Worm (Caenorhabditis elegans) whole organism, young adult: ENCODE measurements around the gene mtx-2.
A peak's percentile ranks its signal among the peaks of the same experiment; 100 is the strongest.

ENCODE experiments used
- F22D6.2 ChIP-seq: sonication (generic microtip); optimal IDR thresholded peaks from 2 replicates; lab custom pipeline; 2016; ENCODE audit warnings: mild to moderate bottlenecking, missing genetic modification characterization, missing compliant biosample characterization
- F37B4.10 ChIP-seq: fragments of 200-800 bp; sonication (Bioruptor generic); IDR thresholded peaks from 2 replicates; pipeline ENCODE4 v1.3.6; 2022; ENCODE audit warnings: missing genetic modification characterization, missing compliant biosample characterization
- K12H6.12 ChIP-seq: fragments of 200-800 bp; sonication (Bioruptor generic); optimal IDR thresholded peaks from 2 replicates; lab custom pipeline; 2018; ENCODE audit warnings: mild to moderate bottlenecking, missing genetic modification characterization, missing compliant biosample characterization
- Y56A3A.18 ChIP-seq: fragments of 200-800 bp; sonication (Bioruptor generic); IDR thresholded peaks from 2 replicates; pipeline ENCODE4 v1.3.6; 2022; ENCODE audit warnings: missing genetic modification reagents, missing genetic modification characterization, missing compliant biosample characterization
- ama-1 ChIP-seq, 3 experiments: fragments of 150-350 bp in 1 of 3; sonication (generic microtip) in 2 of 3; optimal IDR thresholded peaks; 2 replicates each; lab custom pipeline; 2014 to 2018; ENCODE audit warnings: missing biosample characterization in 2 of 3, missing genetic modification characterization in 2 of 3, missing genetic modification reagents in 2 of 3
- attf-3 ChIP-seq: fragments of 200-800 bp; sonication (Bioruptor generic); conservative IDR thresholded peaks from 2 replicates; pipeline ENCODE4 v1.3.6; 2022; ENCODE audit warnings: missing genetic modification reagents, missing genetic modification characterization, missing compliant biosample characterization
- attf-5 ChIP-seq: fragments of 200-800 bp; sonication (Bioruptor generic); optimal IDR thresholded peaks from 2 replicates; lab custom pipeline; 2018; ENCODE audit warnings: mild to moderate bottlenecking, missing genetic modification characterization, missing compliant biosample characterization
- dox-1 ChIP-seq: fragments of 200-800 bp; sonication (Bioruptor generic); IDR thresholded peaks from 2 replicates; pipeline ENCODE4 v1.3.6; 2022; ENCODE audit warnings: missing genetic modification reagents, missing genetic modification characterization, missing compliant biosample characterization
- ekl-4 ChIP-seq: fragments of 200-800 bp; sonication (Bioruptor generic); IDR thresholded peaks from 2 replicates; pipeline ENCODE4 v1.3.6; 2022; ENCODE audit warnings: missing genetic modification reagents, missing genetic modification characterization, missing compliant biosample characterization
- ets-4 ChIP-seq: fragments of 200-800 bp; sonication (Bioruptor generic); optimal IDR thresholded peaks from 2 replicates; lab custom pipeline; 2018; ENCODE audit warnings: mild to moderate bottlenecking, missing genetic modification characterization, missing compliant biosample characterization
- hmg-1.2 ChIP-seq: fragments of 200-800 bp; sonication (Bioruptor generic); IDR thresholded peaks from 2 replicates; pipeline ENCODE4 v1.3.6; 2022; ENCODE audit warnings: missing genetic modification reagents, missing genetic modification characterization, missing compliant biosample characterization
- lin-26 ChIP-seq: fragments of 200-800 bp; sonication (Bioruptor generic); IDR thresholded peaks from 2 replicates; pipeline ENCODE4 v1.3.6; 2022; ENCODE audit warnings: missing genetic modification reagents, missing genetic modification characterization, missing compliant biosample characterization
- lin-40 ChIP-seq: sonication (generic microtip); optimal IDR thresholded peaks from 2 replicates; lab custom pipeline; 2016; ENCODE audit warnings: missing genetic modification characterization, mild to moderate bottlenecking, missing compliant biosample characterization, missing genotype, missing genetic modification reagents
- lsy-27 ChIP-seq: sonication (generic microtip); optimal IDR thresholded peaks from 2 replicates; lab custom pipeline; 2017; ENCODE audit warnings: missing genetic modification characterization, mild to moderate bottlenecking, missing compliant biosample characterization, antibody characterized with exemption, missing genotype, borderline replicate concordance; ENCODE audit not compliant: insufficient read depth
- madf-10 ChIP-seq: sonication (generic microtip); optimal IDR thresholded peaks from 2 replicates; lab custom pipeline; 2016; ENCODE audit warnings: mild to moderate bottlenecking, missing genetic modification characterization, missing compliant biosample characterization
- nfyb-1 ChIP-seq: fragments of 200-800 bp; sonication (Bioruptor generic); IDR thresholded peaks from 2 replicates; pipeline ENCODE4 v1.3.6; 2022; ENCODE audit warnings: missing genetic modification reagents, missing genetic modification characterization, missing compliant biosample characterization
- nhr-80 ChIP-seq: sonication (generic microtip); optimal IDR thresholded peaks from 2 replicates; lab custom pipeline; 2016; ENCODE audit warnings: missing genetic modification characterization, missing compliant biosample characterization
- pha-4 ChIP-seq: fragments of 150-350 bp; sonication (generic microtip); optimal IDR thresholded peaks from 2 replicates; lab custom pipeline; 2014; ENCODE audit warnings: missing biosample characterization, missing genetic modification reagents, missing genetic modification characterization
- snpc-1.1 ChIP-seq: sonication (generic microtip); optimal IDR thresholded peaks from 2 replicates; lab custom pipeline; 2017; ENCODE audit warnings: missing genetic modification characterization, mild to moderate bottlenecking, missing compliant biosample characterization, antibody characterized with exemption, moderate library complexity, missing genotype, missing genetic modification reagents; ENCODE audit not compliant: insufficient read depth
- sptf-2 ChIP-seq: fragments of 200-800 bp; sonication (Bioruptor generic); optimal IDR thresholded peaks from 2 replicates; lab custom pipeline; 2018; ENCODE audit warnings: mild to moderate bottlenecking, missing genetic modification characterization, missing compliant biosample characterization
- tbx-9 ChIP-seq: sonication (generic microtip); optimal IDR thresholded peaks from 2 replicates; lab custom pipeline; 2016; ENCODE audit warnings: borderline replicate concordance, missing genetic modification characterization, inconsistent platforms, missing compliant biosample characterization
- tlf-1 ChIP-seq: fragments of 200-800 bp; sonication (Bioruptor generic); optimal IDR thresholded peaks from 2 replicates; lab custom pipeline; 2018; ENCODE audit warnings: mild to moderate bottlenecking, missing genetic modification characterization, missing compliant biosample characterization
- ztf-18 ChIP-seq: sonication (generic microtip); optimal IDR thresholded peaks from 2 replicates; lab custom pipeline; 2016; ENCODE audit warnings: missing genotype, mild to moderate bottlenecking, missing genetic modification characterization, missing compliant biosample characterization
- ztf-26 ChIP-seq: sonication (generic microtip); optimal IDR thresholded peaks from 2 replicates; lab custom pipeline; 2017; ENCODE audit warnings: missing genetic modification characterization, missing compliant biosample characterization
- ztf-28 ChIP-seq: fragments of 200-800 bp; sonication (Bioruptor generic); IDR thresholded peaks from 2 replicates; pipeline ENCODE4 v1.3.6; 2022; ENCODE audit warnings: missing genetic modification reagents, missing genetic modification characterization, missing compliant biosample characterization

The mtx-2 gene

ce11 chrIII:7718318-7718717 is 45.1 kb downstream of the mtx-2 start (continued):
- TF ChIP-seq snpc-1.1 (tag; lab: Kevin White, UChicago) (no peak), lsy-27 (tag; lab: Kevin White, UChicago) (no peak), ama-1 (optimal IDR thresholded peaks at IDR 0.05; lab: Kevin White, UChicago) (no peak), ama-1 (GFP tag; optimal IDR thresholded peaks at IDR 0.05; lab: Kevin White, UChicago) (no peak), tlf-1 (GFP tag; lab: Kevin White, UChicago) (peak; percentile 3), tbx-9 (tag; lab: Kevin White, UChicago) (no peak), ekl-4 (GFP tag; lab: Robert Waterston, UW) (peak; percentile 48; the same call in 1 of the 2 replicates), lin-40 (tag; lab: Kevin White, UChicago) (peak; percentile 59), F22D6.2 (tag; lab: Kevin White, UChicago) (peak; percentile 67), lin-26 (GFP tag; lab: Robert Waterston, UW) (0 out of 2 replicates have a peak, but pooled peaks have one; percentile 45), dox-1 (GFP tag; lab: Robert Waterston, UW) (peak; percentile 82), ztf-18 (tag; lab: Kevin White, UChicago) (peak; percentile 47), nhr-80 (peak; percentile 99), ztf-26 (peak; percentile 48), attf-5 (peak; percentile 86), K12H6.12 (tag; lab: Kevin White, UChicago) (peak; percentile 22), hmg-1.2 (GFP tag; lab: Robert Waterston, UW) (peak; percentile 62; the same call in 1 of the 2 replicates), ztf-28 (GFP tag; lab: Robert Waterston, UW) (no peak), madf-10 (peak; percentile 25), nfyb-1 (peak; percentile 33; the same call in 1 of the 2 replicates), pha-4 (tag; lab: Kevin White, UChicago) (no peak), ets-4 (GFP tag; lab: Kevin White, UChicago) (peak; percentile 34)

- TF ChIP-seq Y56A3A.18 (GFP tag; lab: Robert Waterston, UW) = no peak
- TF ChIP-seq hmg-1.2 (GFP tag; lab: Robert Waterston, UW) = 0 out of 2 replicates have a peak, but pooled peaks have one; percentile 14
- TF ChIP-seq F37B4.10 (GFP tag; lab: Robert Waterston, UW) = no peak
- TF ChIP-seq sptf-2 (GFP tag; lab: Kevin White, UChicago) = no peak
These were observed 46.9 kb downstream of the mtx-2 start for ce11 chrIII:7716550-7716949.

- TF ChIP-seq attf-3 (GFP tag; lab: Robert Waterston, UW) = peak; percentile 83
These were observed 48.3 kb downstream of the mtx-2 start for ce11 chrIII:7715151-7715550.
